Fruit fly (Drosophila melanogaster): ENCODE data around the gene Odj.

Odj gene

DNA sequence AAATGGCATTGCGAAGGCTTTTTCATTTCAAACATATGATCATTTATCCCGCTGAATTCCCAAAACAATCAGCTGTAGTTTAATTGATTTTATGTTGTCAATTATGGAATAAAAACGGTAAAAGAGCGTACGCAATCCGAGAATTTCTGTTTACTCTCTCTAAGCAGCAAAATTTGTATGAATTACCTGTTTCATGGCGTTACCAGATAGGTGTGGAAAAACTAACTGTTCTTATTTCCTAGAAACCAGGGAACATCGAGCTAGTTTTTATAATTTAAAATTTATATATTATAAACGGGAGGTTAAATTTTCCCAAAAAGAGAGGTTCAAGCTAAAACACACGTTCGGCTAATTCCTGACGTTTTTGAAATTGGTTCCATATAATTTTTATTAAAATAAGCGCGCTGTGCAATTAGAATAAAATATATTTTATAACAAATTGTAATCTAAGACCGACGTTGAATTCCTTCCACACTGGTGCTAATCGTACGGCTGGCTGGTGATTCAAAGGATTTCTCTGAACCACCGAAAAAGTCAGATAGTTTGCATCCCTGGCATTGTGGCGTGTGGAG, 1.9 kb downstream of the Odj start, which contains the start of gene CG17801 (continued):
- TF ChIP-seq CG34376 (GFP tag; optimal IDR thresholded peaks at IDR 0.05) (no peak), trh (GFP tag; optimal IDR thresholded peaks at IDR 0.05) (no peak), Nf-YC (tag; optimal IDR thresholded peaks at IDR 0.05) (no peak), E2f1 (GFP tag; IDR thresholded peaks at IDR 0.05) (no peak), chm (GFP tag; IDR thresholded peaks at IDR 0.05) (no peak), CG15601 (tag; optimal IDR thresholded peaks at IDR 0.05) (peak; percentile 13), CG2129 (GFP tag; IDR thresholded peaks at IDR 0.05; ENCODE audit: partially characterized antibody) (no peak), tio (GFP tag; optimal IDR thresholded peaks at IDR 0.05) (no peak), CG30020 (tag; optimal IDR thresholded peaks at IDR 0.05) (no peak), CG8478 (optimal IDR thresholded peaks at IDR 0.05) (no peak), B-H1 (GFP tag; IDR thresholded peaks at IDR 0.05) (no peak), slou (GFP tag; optimal IDR thresholded peaks at IDR 0.05) (no peak), CG10147 (GFP tag; optimal IDR thresholded peaks at IDR 0.05) (no peak), Deaf1 (tag; optimal IDR thresholded peaks at IDR 0.05) (no peak), CG17829 (tag; optimal IDR thresholded peaks at IDR 0.05) (peak; percentile 14), esg (GFP tag; conservative IDR thresholded peaks at IDR 0.05) (no peak), wor (GFP tag; IDR thresholded peaks at IDR 0.05) (no peak), CG32532 (GFP tag; IDR thresholded peaks at IDR 0.05) (no peak), CG12155 (GFP tag; optimal IDR thresholded peaks at IDR 0.05) (no peak), phol (tag; optimal IDR thresholded peaks at IDR 0.05) (peak; percentile 23), sisA (GFP tag; IDR thresholded peaks at IDR 0.05) (no peak), NfI (GFP tag; optimal IDR thresholded peaks at IDR 0.05) (no peak), CG8944 (GFP tag; optimal IDR thresholded peaks at IDR 0.05) (no peak), gem (tag; optimal IDR thresholded peaks at IDR 0.05) (peak; percentile 46), nerfin-2 (GFP tag; IDR thresholded peaks at IDR 0.05; ENCODE audit: partially characterized antibody) (no peak), CG18599 (GFP tag; optimal IDR thresholded peaks at IDR 0.05) (peak; percentile 15), Six4 (GFP tag; optimal IDR thresholded peaks at IDR 0.05) (no peak), seq (GFP tag; IDR thresholded peaks at IDR 0.05) (no peak), row (GFP tag; IDR thresholded peaks at IDR 0.05) (0 out of 3 replicates have a peak, but pooled peaks have one; percentile 18), hbn (GFP tag; IDR thresholded peaks at IDR 0.05; ENCODE audit: partially characterized antibody) (no peak), Antp (GFP tag; optimal IDR thresholded peaks at IDR 0.05) (no peak), hb (GFP tag; IDR thresholded peaks at IDR 0.05; ENCODE audit: partially characterized antibody) (no peak), luna (GFP tag; optimal IDR thresholded peaks at IDR 0.05) (no peak), CG4707 (GFP tag; optimal IDR thresholded peaks at IDR 0.05) (no peak), CG1832 (GFP tag; optimal IDR thresholded peaks at IDR 0.05) (no peak), bowl (GFP tag; IDR thresholded peaks at IDR 0.05) (no peak), CG33557 (GFP tag; optimal IDR thresholded peaks at IDR 0.05) (no peak), CG3995 (GFP tag; optimal IDR thresholded peaks at IDR 0.05) (no peak), CG7928 (GFP tag; optimal IDR thresholded peaks at IDR 0.05) (peak; percentile 52), fd96Cb (tag; optimal IDR thresholded peaks at IDR 0.05) (no peak), CG15479 (GFP tag; optimal IDR thresholded peaks at IDR 0.05) (no peak), nmo (GFP tag; optimal IDR thresholded peaks at IDR 0.05) (peak; percentile 1)

- TF ChIP-seq CG10274 (GFP tag; optimal IDR thresholded peaks at IDR 0.05) = no peak
- no peak for TF ChIP-seq gcm (GFP tag; optimal IDR thresholded peaks at IDR 0.05)
- TF ChIP-seq CHES-1-like (GFP tag; optimal IDR thresholded peaks at IDR 0.05) = no peak
- no peak for TF ChIP-seq amos (GFP tag; IDR thresholded peaks at IDR 0.05; ENCODE audit: partially characterized antibody)
- no peak for TF ChIP-seq dm (GFP tag; optimal IDR thresholded peaks at IDR 0.05)
- no peak for TF ChIP-seq CG9609 (GFP tag; optimal IDR thresholded peaks at IDR 0.05)
- no peak for TF ChIP-seq ci (GFP tag; IDR thresholded peaks at IDR 0.05)
- TF ChIP-seq zf30C (GFP tag; optimal IDR thresholded peaks at IDR 0.05) = no peak
- TF ChIP-seq GATAe (GFP tag; conservative IDR thresholded peaks at IDR 0.05) = no peak
- TF ChIP-seq CG12155 (GFP tag; optimal IDR thresholded peaks at IDR 0.05) = no peak
- TF ChIP-seq br (optimal IDR thresholded peaks at IDR 0.05) = no peak
- peak; percentile 97 for TF ChIP-seq E2f2 (GFP tag; IDR thresholded peaks at IDR 0.05)
- TF ChIP-seq Bdp1 (GFP tag; optimal IDR thresholded peaks at IDR 0.05) = no peak
These were observed 3.9 kb downstream of the Odj start, which contains the start of gene Nnk for dm6 chr3R:17805092-17805491. Nnk (minus strand) TSS chr3R:17805249.
